Fruit fly (Drosophila melanogaster): Measurements from ENCODE around the gene CG42577.

Gene CG42577

DNA sequence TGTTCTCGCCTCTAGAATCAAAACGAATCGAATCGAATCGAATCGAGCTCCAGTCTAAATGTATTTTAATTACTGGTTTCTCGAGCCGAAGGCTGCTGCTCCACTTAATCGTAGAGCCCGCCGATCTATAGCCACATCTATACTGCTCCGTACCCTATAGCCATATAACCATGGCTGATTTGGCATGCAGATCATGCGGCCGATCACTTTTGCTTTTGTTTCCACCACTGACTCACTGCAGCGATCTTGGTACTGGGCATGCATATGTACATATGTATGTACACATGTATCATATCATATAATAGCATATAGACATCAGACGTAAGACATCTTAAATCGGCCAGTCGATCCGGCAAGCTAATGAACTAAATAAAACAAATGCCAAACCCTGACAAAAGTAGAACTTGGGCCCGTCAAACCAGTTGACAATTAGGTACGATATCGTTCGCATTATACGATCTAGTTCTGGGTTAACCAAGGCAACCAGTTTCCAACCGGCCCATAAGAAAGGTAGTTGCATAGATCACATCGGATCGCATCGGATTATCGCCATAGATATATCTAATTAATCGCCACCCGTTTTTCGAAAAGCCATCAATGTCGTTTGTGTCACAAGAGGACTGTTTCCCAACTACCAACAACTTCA is 13.7 kb upstream of the CG42577 start:
- TF ChIP-seq kay (GFP tag; ENCODE audit: borderline replicate concordance), result no peak
- TF ChIP-seq CG1620 (GFP tag; optimal IDR thresholded peaks at IDR 0.05), result no peak
- no peak for TF ChIP-seq Hr96 (GFP tag; optimal IDR thresholded peaks at IDR 0.05)
- no peak for TF ChIP-seq CG7101 (tag; optimal IDR thresholded peaks at IDR 0.05)
- TF ChIP-seq cic (GFP tag; optimal IDR thresholded peaks at IDR 0.05), result no peak
- no peak for TF ChIP-seq CG14711 (tag; optimal IDR thresholded peaks at IDR 0.05)
- no peak for TF ChIP-seq CG5204 (GFP tag; optimal IDR thresholded peaks at IDR 0.05)
- TF ChIP-seq CG7045 (GFP tag; optimal IDR thresholded peaks at IDR 0.05), result no peak
- TF ChIP-seq toe (GFP tag; optimal IDR thresholded peaks at IDR 0.05), result no peak
- TF ChIP-seq bab1 (GFP tag; optimal IDR thresholded peaks at IDR 0.05), result no peak
- no peak for TF ChIP-seq CG12768 (GFP tag; optimal IDR thresholded peaks at IDR 0.05)
- TF ChIP-seq Crg-1 (GFP tag; optimal IDR thresholded peaks at IDR 0.05), result no peak

dm6 chrX:20247710-20248109 is 11.3 kb upstream of the CG42577 start:
- TF ChIP-seq CG11617 (GFP tag; optimal IDR thresholded peaks at IDR 0.05), result no peak
- TF ChIP-seq CG5204 (GFP tag; optimal IDR thresholded peaks at IDR 0.05), result no peak
- TF ChIP-seq CG14711 (tag; optimal IDR thresholded peaks at IDR 0.05), result no peak
- TF ChIP-seq bab1 (GFP tag; optimal IDR thresholded peaks at IDR 0.05), result no peak
- TF ChIP-seq CG33017 (tag; optimal IDR thresholded peaks at IDR 0.05), result no peak
- no peak for TF ChIP-seq cic (GFP tag; optimal IDR thresholded peaks at IDR 0.05)
- TF ChIP-seq CG1620 (GFP tag; optimal IDR thresholded peaks at IDR 0.05), result no peak
- no peak for TF ChIP-seq cnc (optimal IDR thresholded peaks at IDR 0.05)
- TF ChIP-seq kay (GFP tag; ENCODE audit: borderline replicate concordance), result no peak
- no peak for TF ChIP-seq CG7045 (GFP tag; optimal IDR thresholded peaks at IDR 0.05)
- no peak for TF ChIP-seq Mnt (GFP tag; optimal IDR thresholded peaks at IDR 0.05)

dm6 chrX:20251069-20251468 is 8.0 kb upstream of the CG42577 start, which contains the start of the genes CG17068 and Rab10:
Gene CG17068 (minus strand): TSS chrX:20251093.
Gene Rab10 (plus strand): TSS chrX:20251338.
- no peak for TF ChIP-seq bab1 (GFP tag; optimal IDR thresholded peaks at IDR 0.05)
- TF ChIP-seq kay (GFP tag; ENCODE audit: borderline replicate concordance), result no peak
- no peak for TF ChIP-seq pad (GFP tag; optimal IDR thresholded peaks at IDR 0.05)
- TF ChIP-seq Clk (GFP tag; optimal IDR thresholded peaks at IDR 0.05), result no peak
- TF ChIP-seq CG33017 (tag; optimal IDR thresholded peaks at IDR 0.05), result no peak
- no peak for TF ChIP-seq CG7045 (GFP tag; optimal IDR thresholded peaks at IDR 0.05)
- TF ChIP-seq CG1620 (GFP tag; optimal IDR thresholded peaks at IDR 0.05), result peak; percentile 23
- TF ChIP-seq CG5204 (GFP tag; optimal IDR thresholded peaks at IDR 0.05), result peak; percentile 8
- TF ChIP-seq CG11617 (GFP tag; optimal IDR thresholded peaks at IDR 0.05), result no peak
- TF ChIP-seq Mnt (GFP tag; optimal IDR thresholded peaks at IDR 0.05), result peak; percentile 38
- no peak for TF ChIP-seq Crg-1 (GFP tag; optimal IDR thresholded peaks at IDR 0.05)
- no peak for TF ChIP-seq ovo (GFP tag; optimal IDR thresholded peaks at IDR 0.05)
- no peak for TF ChIP-seq toe (GFP tag; optimal IDR thresholded peaks at IDR 0.05)
- TF ChIP-seq CG7101 (tag; optimal IDR thresholded peaks at IDR 0.05), result peak; percentile 21
- peak; percentile 8 for TF ChIP-seq tj (GFP tag; optimal IDR thresholded peaks at IDR 0.05)
- no peak for TF ChIP-seq cic (GFP tag; optimal IDR thresholded peaks at IDR 0.05)
- TF ChIP-seq Hr96 (GFP tag; optimal IDR thresholded peaks at IDR 0.05), result peak; percentile 22
- no peak for TF ChIP-seq CG12768 (GFP tag; optimal IDR thresholded peaks at IDR 0.05)
- no peak for TF ChIP-seq CG14711 (tag; optimal IDR thresholded peaks at IDR 0.05)
- no peak for TF ChIP-seq cnc (optimal IDR thresholded peaks at IDR 0.05)

DNA sequence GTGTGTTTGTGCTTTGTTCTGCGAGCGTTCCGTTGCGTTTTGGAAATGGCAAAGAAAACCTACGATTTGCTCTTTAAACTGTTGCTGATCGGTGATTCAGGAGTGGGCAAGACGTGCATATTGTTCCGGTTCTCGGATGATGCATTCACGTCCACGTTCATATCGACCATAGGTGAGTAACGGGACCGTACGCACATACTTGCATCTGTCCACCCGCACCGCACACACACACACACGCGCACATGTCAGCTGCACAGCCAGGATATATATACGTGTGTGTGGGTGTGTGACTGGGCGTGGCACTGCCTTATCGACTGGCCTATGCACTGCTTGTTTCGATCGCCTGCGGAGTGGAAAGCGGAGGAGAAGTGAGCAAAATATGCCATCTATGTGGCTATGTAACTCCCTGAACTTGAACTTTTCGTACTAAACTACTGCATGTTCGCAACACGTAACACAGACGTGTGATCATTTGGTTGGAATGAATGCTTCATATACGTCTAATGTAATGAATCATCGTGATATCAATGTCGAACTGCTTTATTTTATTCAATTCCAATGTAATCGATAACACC is 7.4 kb upstream of the CG42577 start:
- TF ChIP-seq cic (GFP tag; optimal IDR thresholded peaks at IDR 0.05) (no peak), ovo (GFP tag; optimal IDR thresholded peaks at IDR 0.05) (peak; percentile 77), kay (GFP tag; ENCODE audit: borderline replicate concordance) (peak; percentile 4), Clk (GFP tag; optimal IDR thresholded peaks at IDR 0.05) (no peak), CG7045 (GFP tag; optimal IDR thresholded peaks at IDR 0.05) (no peak), Mnt (GFP tag; optimal IDR thresholded peaks at IDR 0.05) (peak; percentile 41), CG1620 (GFP tag; optimal IDR thresholded peaks at IDR 0.05) (no peak)

- TF ChIP-seq CG12768 (GFP tag; optimal IDR thresholded peaks at IDR 0.05) (no peak), ovo (GFP tag; optimal IDR thresholded peaks at IDR 0.05) (no peak)
Observed at dm6 chrX:20255977-20256376, 3.1 kb upstream of the CG42577 start.

- TF ChIP-seq toe (GFP tag; optimal IDR thresholded peaks at IDR 0.05) (no peak), CG14711 (tag; optimal IDR thresholded peaks at IDR 0.05) (no peak), CG7045 (GFP tag; optimal IDR thresholded peaks at IDR 0.05) (no peak), pad (GFP tag; optimal IDR thresholded peaks at IDR 0.05) (no peak), CG7101 (tag; optimal IDR thresholded peaks at IDR 0.05) (peak; percentile 18), Mnt (GFP tag; optimal IDR thresholded peaks at IDR 0.05) (no peak), Hr96 (GFP tag; optimal IDR thresholded peaks at IDR 0.05) (no peak), kay (GFP tag; ENCODE audit: borderline replicate concordance) (no peak), cic (GFP tag; optimal IDR thresholded peaks at IDR 0.05) (no peak), CG1620 (GFP tag; optimal IDR thresholded peaks at IDR 0.05) (no peak), CG33017 (tag; optimal IDR thresholded peaks at IDR 0.05) (no peak), Clk (GFP tag; optimal IDR thresholded peaks at IDR 0.05) (no peak), cnc (optimal IDR thresholded peaks at IDR 0.05) (no peak), CG11617 (GFP tag; optimal IDR thresholded peaks at IDR 0.05) (no peak), tj (GFP tag; optimal IDR thresholded peaks at IDR 0.05) (no peak), CG12768 (GFP tag; optimal IDR thresholded peaks at IDR 0.05) (no peak), Crg-1 (GFP tag; optimal IDR thresholded peaks at IDR 0.05) (no peak), CG5204 (GFP tag; optimal IDR thresholded peaks at IDR 0.05) (peak; percentile 44), bab1 (GFP tag; optimal IDR thresholded peaks at IDR 0.05) (peak; percentile 26), ovo (GFP tag; optimal IDR thresholded peaks at IDR 0.05) (peak; percentile 0)
Observed at dm6 chrX:20256849-20257590, 2.0 kb upstream of the CG42577 start, which contains the start of gene CG17065. Gene CG17065 (minus strand): TSS chrX:20257199.
